Fruit fly (Drosophila melanogaster) Kc167 (cell line): Measurements from ENCODE around the gene CG5860.

Experiments
- Myc ChIP-seq: fragments of >200 bp; optimal IDR thresholded peaks from 2 replicates; lab custom pipeline; 2017; ENCODE audit warnings: missing external identifiers
- Sin3A ChIP-seq: fragments of >200 bp; optimal IDR thresholded peaks from 2 replicates; lab custom pipeline; 2018; ENCODE audit warnings: missing external identifiers
- h ChIP-seq: fragments of >200 bp; optimal IDR thresholded peaks from 3 replicates; lab custom pipeline; 2018; ENCODE audit warnings: missing external identifiers
- insv ChIP-seq: fragments of >200 bp; optimal IDR thresholded peaks from 3 replicates; lab custom pipeline; 2018; ENCODE audit warnings: missing external identifiers
- psq ChIP-seq: fragments of >200 bp; optimal IDR thresholded peaks from 2 replicates; lab custom pipeline; 2017; ENCODE audit warnings: missing external identifiers
- ttk ChIP-seq: sonication (Bioruptor generic); optimal IDR thresholded peaks from 2 replicates; lab custom pipeline; 2017; ENCODE audit warnings: missing external identifiers

Gene CG5860

DNA sequence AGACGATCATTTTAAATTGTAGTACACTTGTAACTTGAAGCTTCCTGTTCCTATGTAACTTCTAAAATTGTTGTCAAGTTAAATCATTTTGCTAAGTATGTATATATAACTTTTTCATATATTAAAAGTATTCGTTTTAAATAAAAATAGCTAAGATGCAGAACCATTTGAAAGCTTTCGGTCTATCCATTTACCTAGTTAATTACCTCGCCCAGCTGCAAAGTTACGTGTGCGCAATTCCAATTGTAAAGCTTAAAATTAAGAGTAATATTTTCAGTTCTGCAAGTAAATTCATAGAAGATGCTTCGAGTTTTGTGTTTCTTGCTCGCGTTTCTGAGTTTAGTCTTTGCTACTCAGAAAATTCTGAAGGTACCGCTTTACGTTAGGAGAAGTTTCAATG, at the start of gene CG5860:
Gene CG5860 (plus strand): TSS at position 301 of the 400 bp plus-strand sequence.
- TF ChIP-seq psq (no peak), ttk (no peak), Myc (lab: Kevin White, UChicago) (no peak), insv (lab: Kevin White, UChicago) (no peak), h (no peak), Sin3A (lab: Kevin White, UChicago) (no peak)

DNA sequence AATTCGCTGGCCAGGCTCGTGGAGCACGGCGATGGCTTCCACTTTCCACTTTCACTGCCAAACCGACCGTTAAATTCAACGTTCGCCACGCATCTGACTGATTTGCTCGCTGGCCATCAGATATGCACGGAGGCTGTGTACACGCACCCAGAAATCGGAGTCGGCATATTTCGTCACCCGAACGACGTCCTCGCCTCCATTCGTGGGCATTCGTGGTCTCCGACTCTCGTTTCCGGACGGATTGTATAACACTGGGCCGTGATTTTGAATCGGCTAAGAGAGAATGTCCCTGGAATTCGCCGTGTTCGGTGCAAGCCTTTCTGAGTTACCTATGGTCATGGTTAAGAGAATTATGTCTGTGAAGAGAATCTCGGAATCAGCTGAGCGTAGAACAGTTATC, 43.4 kb upstream of the CG5860 start, which contains the start of gene beat-IIa:
Gene beat-IIa (minus strand): TSS at position 97 of the 400 bp plus-strand sequence.
- no peak for TF ChIP-seq insv (lab: Kevin White, UChicago)
- no peak for TF ChIP-seq h
- TF ChIP-seq Sin3A (lab: Kevin White, UChicago): no peak
- no peak for TF ChIP-seq ttk
- TF ChIP-seq Myc (lab: Kevin White, UChicago): no peak
- TF ChIP-seq psq: no peak

DNA sequence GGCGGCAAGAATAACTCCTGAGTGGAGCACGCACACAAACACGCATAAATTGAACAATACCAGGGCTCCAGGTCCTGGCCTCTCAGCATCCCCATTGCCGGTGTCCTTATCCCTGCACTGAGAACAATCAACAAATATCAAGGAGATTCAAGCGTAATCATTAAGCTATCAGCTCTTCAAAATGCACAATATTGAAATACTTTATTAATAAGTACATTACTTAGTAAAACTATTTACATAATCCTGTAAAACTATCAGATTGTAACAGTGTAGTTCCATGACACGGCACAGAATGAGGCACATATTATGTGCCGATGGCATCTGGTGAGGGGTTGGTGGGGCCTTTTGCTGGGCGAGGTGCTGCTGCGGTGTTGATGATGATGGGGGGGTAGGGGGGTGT, 38.3 kb upstream of the CG5860 start:
- TF ChIP-seq ttk (no peak), h (no peak), psq (no peak), insv (lab: Kevin White, UChicago) (no peak), Myc (lab: Kevin White, UChicago) (no peak), Sin3A (lab: Kevin White, UChicago) (no peak)

DNA sequence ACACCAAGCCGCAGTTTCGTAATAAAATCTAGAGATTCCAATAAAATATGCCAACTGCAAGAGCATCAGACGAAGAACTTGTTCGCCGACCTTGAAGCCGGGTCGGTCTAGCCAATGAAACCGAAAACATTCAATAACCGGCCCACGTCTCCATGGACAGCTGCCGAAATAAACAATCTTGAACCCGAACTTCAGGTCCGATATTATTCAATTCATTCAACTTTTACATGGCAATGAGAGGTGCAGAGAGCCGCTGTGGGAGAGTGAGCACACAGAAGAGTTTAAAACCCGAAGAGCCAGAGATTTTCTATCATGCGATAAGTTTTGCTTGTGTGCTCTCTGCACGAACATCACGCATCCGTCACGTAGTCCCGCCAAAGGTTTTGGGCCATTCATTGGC, 31.9 kb upstream of the CG5860 start:
- TF ChIP-seq h (no peak), psq (no peak), Myc (lab: Kevin White, UChicago) (no peak), Sin3A (lab: Kevin White, UChicago) (no peak), insv (lab: Kevin White, UChicago) (no peak)

DNA sequence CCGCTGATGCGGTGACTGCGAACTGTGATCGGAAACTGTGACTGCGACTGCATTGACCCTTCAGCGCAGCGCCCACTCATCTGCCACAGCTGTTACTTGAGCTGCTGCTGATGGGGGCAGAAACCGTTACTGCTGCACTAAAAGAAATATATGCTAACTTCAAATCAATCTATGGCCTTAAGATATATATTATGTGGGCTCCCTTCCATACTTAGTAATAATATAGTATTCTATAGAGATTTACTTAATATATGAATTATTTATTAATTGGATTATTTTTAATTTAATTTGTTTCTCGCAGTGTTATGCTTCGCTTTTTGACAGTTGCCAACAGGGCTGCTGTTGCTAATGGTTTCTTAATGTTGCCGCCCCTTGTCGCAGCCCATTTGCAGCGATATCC, 30.4 kb upstream of the CG5860 start:
- TF ChIP-seq Myc (lab: Kevin White, UChicago): no peak
- no peak for TF ChIP-seq Sin3A (lab: Kevin White, UChicago)
- no peak for TF ChIP-seq ttk
- no peak for TF ChIP-seq insv (lab: Kevin White, UChicago)
- no peak for TF ChIP-seq h
- no peak for TF ChIP-seq psq

DNA sequence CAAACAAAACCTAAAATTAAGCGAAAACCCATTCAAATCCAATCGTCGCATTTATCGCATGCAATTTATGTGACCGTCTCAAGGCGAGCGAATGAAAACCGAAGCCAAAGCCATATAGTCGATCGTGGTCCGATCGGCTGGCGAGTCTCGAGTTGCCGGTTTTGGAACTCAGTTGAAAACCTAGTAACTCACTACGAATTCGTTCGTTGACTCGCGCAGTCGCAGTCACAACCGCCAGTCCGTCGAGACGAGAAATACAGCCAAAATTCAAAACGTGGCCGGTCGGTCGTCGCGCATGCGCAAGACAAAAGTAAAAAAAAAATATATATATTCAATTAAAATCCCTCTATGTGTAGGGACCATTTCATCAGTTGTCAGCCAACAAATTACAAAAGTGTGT, 29.7 kb upstream of the CG5860 start, which contains the start of gene lute:
Gene lute (plus strand): TSS at position 203 of the 400 bp plus-strand sequence.
- TF ChIP-seq Sin3A (lab: Kevin White, UChicago) (no peak), Myc (lab: Kevin White, UChicago) (no peak), insv (lab: Kevin White, UChicago) (no peak)

DNA sequence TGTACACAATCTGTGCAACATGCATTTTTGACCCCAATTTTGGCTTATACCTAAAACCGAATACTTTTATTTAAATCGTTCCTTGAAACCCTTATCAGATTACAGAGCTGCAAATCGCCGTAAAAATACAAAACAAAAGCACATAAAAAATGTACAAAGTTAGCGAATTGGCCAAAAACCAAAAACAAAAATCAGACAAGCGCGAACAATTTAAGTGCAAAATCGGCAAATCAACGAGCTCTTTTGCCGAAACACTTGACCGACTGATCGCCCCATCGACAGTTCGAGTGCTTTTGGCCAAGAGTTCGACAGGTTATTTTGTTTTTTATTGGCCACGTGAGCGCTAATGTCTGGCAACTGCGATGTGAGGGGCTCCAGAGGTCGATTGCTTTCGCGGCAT, 27.5 kb upstream of the CG5860 start:
- TF ChIP-seq ttk: no peak
- TF ChIP-seq h: no peak
- no peak for TF ChIP-seq insv (lab: Kevin White, UChicago)
- TF ChIP-seq Sin3A (lab: Kevin White, UChicago): no peak
- TF ChIP-seq psq: no peak
- TF ChIP-seq Myc (lab: Kevin White, UChicago): no peak

DNA sequence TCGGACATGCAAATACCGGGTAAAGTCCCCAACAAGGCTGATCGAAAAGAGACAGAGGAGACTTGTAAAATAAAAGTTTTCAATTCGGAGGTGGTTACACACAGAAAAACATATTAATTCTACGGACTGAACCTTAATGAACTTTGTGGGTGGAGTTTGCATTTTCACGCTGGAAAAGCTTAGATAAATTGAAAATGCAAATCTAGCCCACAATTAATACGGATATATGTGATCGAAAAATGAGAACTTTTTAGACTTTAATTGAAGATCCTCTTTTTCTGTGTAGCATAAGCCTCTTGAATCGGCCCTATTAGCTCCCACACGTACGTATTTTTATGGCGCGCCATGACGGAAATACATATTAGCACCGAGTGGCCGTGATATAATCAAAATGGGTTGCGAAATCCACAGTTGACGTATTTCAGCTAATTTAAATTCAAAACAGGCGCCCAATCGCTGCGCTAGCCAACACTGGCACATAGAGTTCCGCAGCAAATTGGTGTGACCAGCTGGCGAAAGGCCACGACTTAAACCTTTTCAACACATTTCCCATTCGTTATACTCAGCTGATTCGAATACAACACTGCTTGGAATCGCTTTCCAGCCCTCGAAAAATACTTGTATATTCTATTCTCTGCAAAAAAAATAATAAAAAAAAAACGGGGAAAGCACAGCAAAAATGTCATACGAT, 23.9 kb upstream of the CG5860 start:
- TF ChIP-seq ttk: no peak
- no peak for TF ChIP-seq Sin3A (lab: Kevin White, UChicago)
- TF ChIP-seq psq: no peak
- TF ChIP-seq Myc (lab: Kevin White, UChicago): no peak
- no peak for TF ChIP-seq h
- TF ChIP-seq insv (lab: Kevin White, UChicago): no peak

DNA sequence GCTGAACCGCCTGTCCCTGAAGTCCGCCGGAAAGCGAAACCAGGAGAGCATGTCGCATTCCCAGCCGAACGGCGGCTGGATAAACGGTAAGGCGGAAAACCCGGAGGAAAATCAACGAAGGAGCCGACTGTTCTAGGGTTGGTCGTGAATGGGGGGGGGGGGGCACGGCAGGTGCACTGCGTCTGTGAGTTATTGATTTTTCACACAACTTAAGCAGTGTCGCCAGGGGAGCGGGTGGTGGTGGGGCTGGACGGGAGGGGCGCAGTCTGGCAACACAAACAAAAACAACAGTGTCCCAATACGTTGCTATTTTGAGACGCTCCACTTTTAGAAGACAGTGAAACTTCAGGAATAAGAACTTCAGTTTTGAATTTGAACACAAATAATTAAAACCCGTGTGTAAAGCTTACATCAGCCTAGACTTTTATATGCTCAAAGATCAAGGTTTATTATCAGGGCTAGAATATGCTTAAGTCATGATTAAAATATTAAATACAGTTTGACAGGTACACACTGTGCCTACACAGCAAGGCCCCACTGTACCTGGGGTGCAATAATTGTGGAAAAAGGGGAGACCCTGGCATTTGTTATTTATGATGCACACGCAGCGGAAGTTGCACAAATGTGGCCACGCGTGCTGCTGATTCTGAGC, 23.1 kb upstream of the CG5860 start:
- no peak for TF ChIP-seq ttk
- no peak for TF ChIP-seq psq
- no peak for TF ChIP-seq Sin3A (lab: Kevin White, UChicago)
- no peak for TF ChIP-seq Myc (lab: Kevin White, UChicago)
- TF ChIP-seq insv (lab: Kevin White, UChicago): no peak
- no peak for TF ChIP-seq h

DNA sequence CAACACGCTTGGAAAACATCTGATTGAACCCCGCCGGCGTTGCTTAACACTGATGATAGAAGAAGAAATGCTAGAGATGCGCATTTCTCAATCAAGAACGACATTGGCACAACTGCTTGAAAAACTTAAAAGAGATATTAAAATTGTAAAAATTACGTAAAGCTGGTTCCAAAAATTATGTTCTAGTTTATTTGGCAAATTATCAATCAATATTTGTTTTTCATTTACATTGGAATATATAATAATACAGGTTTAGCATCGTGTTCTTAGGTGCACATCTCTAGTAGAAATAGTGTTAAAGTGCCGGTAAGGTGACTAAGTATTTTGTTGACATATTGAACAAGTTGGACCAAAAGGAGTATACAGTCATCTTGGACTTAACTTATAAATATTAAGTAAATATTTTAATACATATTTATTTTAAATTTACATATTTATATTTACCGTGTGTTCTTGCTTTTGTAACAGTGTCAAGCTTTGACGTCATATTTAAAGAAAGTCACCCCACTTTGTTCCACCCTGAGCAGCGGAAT, 18.0 kb upstream of the CG5860 start, which contains the start of the genes Brf and sds22:
Gene Brf (minus strand): TSS at position 25 of the 533 bp plus-strand sequence.
Gene sds22 (plus strand): TSS at position 282 of the 533 bp plus-strand sequence.
- TF ChIP-seq Myc (lab: Kevin White, UChicago): no peak
- TF ChIP-seq insv (lab: Kevin White, UChicago): no peak
- TF ChIP-seq h: no peak
- no peak for TF ChIP-seq psq
- no peak for TF ChIP-seq Sin3A (lab: Kevin White, UChicago)
- TF ChIP-seq ttk: no peak

DNA sequence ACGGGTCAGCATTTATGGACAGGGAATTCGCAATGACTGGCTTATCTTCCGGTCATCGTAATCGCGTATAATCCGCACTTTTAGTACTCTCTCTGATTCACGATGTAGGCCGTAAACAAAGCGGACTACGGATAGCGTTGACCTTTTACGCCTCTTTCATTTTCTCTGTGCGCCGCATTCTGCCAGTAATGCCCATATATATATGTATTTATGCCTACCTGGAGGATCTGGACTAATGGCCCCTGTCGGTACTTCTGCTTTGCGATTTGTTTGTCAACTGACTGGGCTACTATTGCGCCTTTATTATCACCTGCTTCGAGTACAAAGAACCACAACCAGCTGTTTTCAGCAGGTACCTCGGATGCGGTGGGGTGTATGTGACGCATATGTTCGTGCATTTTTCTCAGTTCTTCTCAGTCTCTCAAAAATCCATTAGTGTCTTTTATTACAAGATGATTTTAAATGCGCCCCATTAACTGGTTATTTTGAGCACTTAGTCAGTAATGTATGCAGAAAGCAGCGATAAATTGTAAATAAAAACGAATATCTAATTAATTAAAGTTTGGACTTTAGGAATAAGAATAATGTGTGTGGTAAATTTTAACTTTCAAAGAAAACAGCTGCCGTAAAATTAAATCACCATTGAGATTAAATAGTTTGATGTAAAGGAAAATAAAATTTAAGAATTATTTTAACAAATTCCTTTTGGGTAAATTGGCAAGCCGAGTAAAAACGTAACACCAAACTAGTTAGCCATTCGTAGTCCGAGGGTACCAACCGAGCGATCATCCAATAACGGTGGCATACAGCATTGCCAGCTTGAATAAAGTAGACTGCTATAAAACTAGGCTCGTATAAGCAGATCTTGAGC, 14.9 kb upstream of the CG5860 start, which contains the start of gene CREG:
Gene CREG (minus strand): TSS at position 323 of the 871 bp plus-strand sequence.
- TF ChIP-seq Sin3A (lab: Kevin White, UChicago) (no peak), h (no peak), insv (lab: Kevin White, UChicago) (no peak), ttk (no peak), Myc (lab: Kevin White, UChicago) (no peak), psq (no peak)

DNA sequence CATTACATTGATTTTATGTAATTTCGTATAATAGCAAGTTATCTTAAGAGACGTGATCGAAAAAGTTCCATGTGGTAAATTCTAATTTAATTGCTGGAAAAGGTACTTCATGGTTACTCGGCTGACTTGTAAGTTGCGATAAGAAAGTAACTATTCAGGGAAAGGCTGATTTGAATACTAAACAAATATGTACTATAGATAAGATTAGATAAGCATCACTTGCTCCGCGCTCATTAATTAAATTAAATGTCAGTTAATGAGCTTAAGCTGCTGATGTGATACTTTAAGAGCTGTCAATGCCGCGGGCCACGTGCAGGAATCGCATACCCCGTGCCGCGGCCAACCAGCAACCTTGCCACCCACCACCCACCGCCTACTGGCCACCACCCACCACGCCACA, 9.3 kb upstream of the CG5860 start:
- TF ChIP-seq Sin3A (lab: Kevin White, UChicago): no peak
- TF ChIP-seq insv (lab: Kevin White, UChicago): no peak
- TF ChIP-seq ttk: no peak
- TF ChIP-seq h: no peak
- no peak for TF ChIP-seq Myc (lab: Kevin White, UChicago)
- TF ChIP-seq psq: no peak
